Fruit fly (Drosophila melanogaster) S2 (cell line): Measurements from ENCODE around the gene Trf4-2.

Experiments used
- CG8478 ChIP-seq: fragments of >200 bp; optimal IDR thresholded peaks from 2 replicates; lab custom pipeline; 2018
- CTCF ChIP-seq, 2 experiments: fragments of >200 bp; optimal IDR thresholded peaks; 2 replicates each; lab custom pipeline; 2018

DNA sequence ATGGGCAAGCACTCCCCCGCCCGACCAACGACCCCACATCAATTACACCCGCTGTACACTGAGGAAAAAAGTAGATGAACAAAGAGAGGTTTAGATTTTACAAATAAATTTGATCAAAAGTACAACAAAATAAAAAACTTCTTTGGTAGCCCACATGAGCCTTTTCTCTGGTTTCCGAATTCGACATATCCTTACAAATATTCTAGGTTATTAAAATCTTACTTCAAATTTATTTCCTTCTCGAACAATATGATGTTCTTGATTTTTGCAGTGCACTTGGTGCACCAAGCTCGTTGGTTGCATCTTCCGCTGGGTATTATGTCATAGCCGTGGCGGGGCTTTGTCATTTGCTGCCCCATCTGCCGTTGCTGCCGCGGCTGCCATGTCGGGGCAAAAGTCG, 18.4 kb upstream of the Trf4-2 start:
- TF ChIP-seq CTCF (optimal IDR thresholded peaks at IDR 0.05; lab: Kevin White, UChicago): no peak
- TF ChIP-seq CG8478 (lab: Kevin White, UChicago): no peak
